Fruit fly (Drosophila melanogaster): ENCODE measurements around the gene CG10761.

DNA sequence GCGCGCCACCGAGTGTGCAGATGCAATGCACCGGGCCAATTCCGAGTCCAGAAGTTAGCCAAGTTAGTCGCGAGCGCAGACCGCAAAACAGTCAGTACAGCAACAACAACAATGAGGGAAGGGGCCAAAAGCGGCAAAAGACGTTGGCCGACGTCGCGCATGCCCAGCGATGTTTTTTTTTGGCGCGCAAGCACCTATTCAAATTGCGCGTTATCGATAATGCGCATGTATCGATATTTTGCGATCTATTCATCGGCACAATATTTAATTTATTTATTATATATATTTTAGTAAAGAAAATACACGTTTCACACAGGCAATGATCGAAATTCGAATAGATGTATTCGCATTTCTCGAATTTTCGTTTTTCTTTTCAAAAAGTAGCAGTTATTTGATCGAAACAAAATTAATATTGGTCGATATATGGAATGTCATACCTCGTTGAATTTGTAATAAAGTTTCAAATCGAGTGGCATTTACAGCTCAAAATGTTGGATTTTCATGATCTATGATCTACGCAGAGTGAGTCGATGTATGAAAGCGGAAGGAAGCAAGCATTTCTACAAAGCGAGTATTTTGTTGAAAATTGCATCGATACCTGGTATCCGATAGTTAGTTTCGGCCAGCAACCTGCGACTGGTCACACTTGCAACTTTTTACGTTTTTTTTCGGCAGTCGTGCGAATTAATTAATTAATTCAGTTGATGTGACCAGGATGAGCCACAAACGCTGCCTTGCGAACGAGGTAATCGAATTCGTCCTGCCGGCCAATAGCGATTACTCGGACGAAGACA, 33.2 kb downstream of the CG10761 start, which contains the start of gene CG2116:
- TF ChIP-seq usp (GFP tag; optimal IDR thresholded peaks at IDR 0.05) (no peak), pan (optimal IDR thresholded peaks at IDR 0.05) (no peak)
